Worm (Caenorhabditis elegans) whole organism, L1 larva: ENCODE results near the gene zig-10.

Experiments
- C16A3.4 ChIP-seq: fragments of 150-350 bp; optimal IDR thresholded peaks from 2 replicates; lab custom pipeline; 2014; ENCODE audit warnings: missing biosample characterization, missing genetic modification characterization
- C34B4.2 ChIP-seq: sonication (generic microtip); optimal IDR thresholded peaks from 2 replicates; lab custom pipeline; 2017; ENCODE audit warnings: mild to moderate bottlenecking, missing genetic modification characterization, missing compliant biosample characterization
- F16B12.6 ChIP-seq: fragments of 150-350 bp; optimal IDR thresholded peaks from 2 replicates; lab custom pipeline; 2014; ENCODE audit warnings: missing biosample characterization, missing genetic modification characterization
- Y116A8C.19 ChIP-seq: sonication (generic microtip); optimal IDR thresholded peaks from 2 replicates; lab custom pipeline; 2016; ENCODE audit warnings: missing compliant biosample characterization, missing genetic modification characterization, borderline replicate concordance
- aha-1 ChIP-seq: fragments of 150-350 bp; optimal IDR thresholded peaks from 2 replicates; lab custom pipeline; 2014; ENCODE audit warnings: missing biosample characterization, missing genetic modification characterization
- alr-1 ChIP-seq: fragments of 200-800 bp; sonication (Bioruptor generic); optimal IDR thresholded peaks from 2 replicates; lab custom pipeline; 2018; ENCODE audit warnings: borderline replicate concordance, mild to moderate bottlenecking, missing genetic modification characterization, missing compliant biosample characterization
- aly-2 ChIP-seq: fragments of 150-350 bp; optimal IDR thresholded peaks from 2 replicates; lab custom pipeline; 2014; ENCODE audit warnings: missing biosample characterization, missing genetic modification characterization
- ceh-82 ChIP-seq, 3 experiments: fragments of 150-350 bp in 1 of 3; sonication (generic microtip) in 2 of 3; optimal IDR thresholded peaks; 2 replicates each; lab custom pipeline; 2014 to 2017; ENCODE audit warnings: missing biosample characterization in 3 of 3, missing genetic modification characterization in 3 of 3
- ceh-88 ChIP-seq: fragments of 200-800 bp; sonication (Bioruptor generic); IDR thresholded peaks from 2 replicates; pipeline ENCODE4 v1.3.6; 2022; ENCODE audit warnings: missing genetic modification characterization, missing compliant biosample characterization
- ceh-90 ChIP-seq: sonication (generic microtip); optimal IDR thresholded peaks from 2 replicates; lab custom pipeline; 2016; ENCODE audit warnings: missing genetic modification characterization, missing compliant biosample characterization
- ces-1 ChIP-seq: fragments of 150-350 bp; optimal IDR thresholded peaks from 2 replicates; lab custom pipeline; 2014; ENCODE audit warnings: missing biosample characterization, missing genetic modification reagents, missing genetic modification characterization
- efl-1 ChIP-seq, 4 experiments: fragments of 150-350 bp; optimal IDR thresholded peaks in 3 of 4; peaks in 1 of 4; 1 replicate in 1 of 4; 2 replicates in 3 of 4; lab custom pipeline; 2014; ENCODE audit warnings: missing biosample characterization in 2 of 4, missing genetic modification characterization in 2 of 4, missing genetic modification reagents in 2 of 4
- efl-3 ChIP-seq: fragments of 200-800 bp; sonication (Bioruptor generic); optimal IDR thresholded peaks from 2 replicates; lab custom pipeline; 2018; ENCODE audit warnings: mild to moderate bottlenecking, missing genetic modification characterization, missing compliant biosample characterization
- egl-13 ChIP-seq: sonication (generic microtip); optimal IDR thresholded peaks from 2 replicates; lab custom pipeline; 2016; ENCODE audit warnings: missing genotype, missing genetic modification reagents, missing genetic modification characterization, missing compliant biosample characterization
- egl-27 ChIP-seq, 2 experiments: fragments of 150-350 bp in 1 of 2; sonication (generic microtip); optimal IDR thresholded peaks; 3 replicates each; lab custom pipeline; 2017 to 2018; ENCODE audit warnings: missing biosample characterization in 2 of 2, missing genetic modification characterization in 2 of 2, missing genetic modification reagents in 2 of 2
- elt-2 ChIP-seq: sonication (generic microtip); optimal IDR thresholded peaks from 2 replicates; lab custom pipeline; 2016; ENCODE audit warnings: missing genetic modification characterization, mild to moderate bottlenecking, inconsistent platforms, missing compliant biosample characterization, missing genetic modification reagents
- elt-3 ChIP-seq, 6 experiments: fragments of 150-350 bp in 1 of 6; sonication (generic microtip); optimal IDR thresholded peaks; 2 replicates each; lab custom pipeline; 2017 to 2018; ENCODE audit warnings: missing biosample characterization in 6 of 6, missing genetic modification characterization in 6 of 6, inconsistent platforms in 1 of 6
- fkh-10 ChIP-seq: sonication (generic microtip); optimal IDR thresholded peaks from 2 replicates; lab custom pipeline; 2017; ENCODE audit warnings: missing biosample characterization, missing genetic modification reagents, missing genetic modification characterization
- fkh-8 ChIP-seq: sonication (generic microtip); optimal IDR thresholded peaks from 2 replicates; lab custom pipeline; 2016; ENCODE audit warnings: mild to moderate bottlenecking, missing genetic modification characterization, missing compliant biosample characterization
- fos-1 ChIP-seq: fragments of 150-350 bp; optimal IDR thresholded peaks from 2 replicates; lab custom pipeline; 2014; ENCODE audit warnings: missing biosample characterization, missing genetic modification characterization
- grh-1 ChIP-seq: fragments of 200-800 bp; sonication (Bioruptor generic); IDR thresholded peaks from 2 replicates; pipeline ENCODE4 v1.3.6; 2022; ENCODE audit warnings: missing genetic modification reagents, missing genetic modification characterization, missing compliant biosample characterization
- hpl-2 ChIP-seq: fragments of 150-350 bp; optimal IDR thresholded peaks from 2 replicates; lab custom pipeline; 2014; ENCODE audit warnings: missing biosample characterization, missing genetic modification reagents, missing genetic modification characterization
- irx-1 ChIP-seq: sonication (generic microtip); optimal IDR thresholded peaks from 2 replicates; lab custom pipeline; 2016; ENCODE audit warnings: missing genetic modification characterization, missing compliant biosample characterization
- isw-1 ChIP-seq: fragments of 200-800 bp; sonication (Bioruptor generic); IDR thresholded peaks from 2 replicates; pipeline ENCODE4 v1.3.6; 2022; ENCODE audit warnings: missing genetic modification characterization, missing compliant biosample characterization
- lin-15B ChIP-seq: fragments of 150-350 bp; sonication (generic microtip); optimal IDR thresholded peaks from 3 replicates; lab custom pipeline; 2014; ENCODE audit warnings: missing biosample characterization, missing genetic modification characterization
- lin-35 ChIP-seq, 2 experiments: fragments of 150-350 bp; optimal IDR thresholded peaks; 2 replicates each; lab custom pipeline; 2014; ENCODE audit warnings: missing biosample characterization in 2 of 2, missing genetic modification characterization in 2 of 2, missing genetic modification reagents in 2 of 2
- lir-3 ChIP-seq: sonication (generic microtip); optimal IDR thresholded peaks from 2 replicates; lab custom pipeline; 2016; ENCODE audit warnings: mild to moderate bottlenecking, missing genetic modification characterization, moderate library complexity, missing compliant biosample characterization; ENCODE audit not compliant: poor library complexity
- mab-9 ChIP-seq: fragments of 200-800 bp; sonication (Bioruptor generic); IDR thresholded peaks from 2 replicates; pipeline ENCODE4 v1.3.6; 2022; ENCODE audit warnings: missing genetic modification reagents, missing genetic modification characterization, missing compliant biosample characterization
- mdl-1 ChIP-seq, 2 experiments: fragments of 150-350 bp; optimal IDR thresholded peaks; 2 replicates each; lab custom pipeline; 2014 to 2017; ENCODE audit warnings: missing biosample characterization in 2 of 2, missing genetic modification characterization in 2 of 2, inconsistent platforms in 1 of 2
- mef-2 ChIP-seq: fragments of 150-350 bp; optimal IDR thresholded peaks from 2 replicates; lab custom pipeline; 2014; ENCODE audit warnings: missing biosample characterization, missing genetic modification characterization
- nhr-11 ChIP-seq: fragments of 150-350 bp; optimal IDR thresholded peaks from 2 replicates; lab custom pipeline; 2014; ENCODE audit warnings: missing biosample characterization, missing genetic modification characterization
- nhr-12 ChIP-seq: sonication (generic microtip); optimal IDR thresholded peaks from 2 replicates; lab custom pipeline; 2017; ENCODE audit warnings: missing biosample characterization, missing genetic modification characterization
- nhr-19 ChIP-seq: fragments of 200-800 bp; sonication (Bioruptor generic); conservative IDR thresholded peaks from 2 replicates; pipeline ENCODE4 v1.3.6; 2022; ENCODE audit warnings: missing genetic modification characterization, missing compliant biosample characterization
- nhr-28 ChIP-seq: fragments of 150-350 bp; optimal IDR thresholded peaks from 2 replicates; lab custom pipeline; 2014; ENCODE audit warnings: missing biosample characterization, missing genetic modification characterization
- nhr-71 ChIP-seq: sonication (generic microtip); optimal IDR thresholded peaks from 2 replicates; lab custom pipeline; 2016; ENCODE audit warnings: mild to moderate bottlenecking, missing genetic modification characterization, moderate library complexity, missing compliant biosample characterization
- nhr-76 ChIP-seq: sonication (generic microtip); optimal IDR thresholded peaks from 2 replicates; lab custom pipeline; 2017; ENCODE audit warnings: missing biosample characterization, missing genetic modification characterization
- nhr-84 ChIP-seq: sonication (generic microtip); optimal IDR thresholded peaks from 2 replicates; lab custom pipeline; 2017; ENCODE audit warnings: missing biosample characterization, missing genetic modification characterization
- nhr-85 ChIP-seq: sonication (generic microtip); peaks from one replicate; lab custom pipeline; 2016; ENCODE audit warnings: missing genetic modification characterization, inconsistent platforms, missing compliant biosample characterization
- nhr-90 ChIP-seq: sonication (generic microtip); optimal IDR thresholded peaks from 2 replicates; lab custom pipeline; 2016; ENCODE audit warnings: mild to moderate bottlenecking, missing genetic modification characterization, missing compliant biosample characterization; ENCODE audit not compliant: poor library complexity
- pqm-1 ChIP-seq: sonication (generic microtip); optimal IDR thresholded peaks from 3 replicates; lab custom pipeline; 2017; ENCODE audit warnings: missing biosample characterization, missing genetic modification characterization
- skn-1 ChIP-seq: fragments of 150-350 bp; optimal IDR thresholded peaks from 2 replicates; lab custom pipeline; 2014; ENCODE audit warnings: missing biosample characterization, missing genetic modification characterization
- snpc-4 ChIP-seq: fragments of 150-350 bp; optimal IDR thresholded peaks from 2 replicates; lab custom pipeline; 2014; ENCODE audit warnings: missing biosample characterization, missing genetic modification characterization
- snu-23 ChIP-seq: sonication (generic microtip); optimal IDR thresholded peaks from 2 replicates; lab custom pipeline; 2016; ENCODE audit warnings: missing genetic modification characterization, missing compliant biosample characterization
- sptf-1 ChIP-seq: fragments of 150-350 bp; optimal IDR thresholded peaks from 2 replicates; lab custom pipeline; 2014; ENCODE audit warnings: missing biosample characterization, missing genetic modification characterization
- swsn-7 ChIP-seq: sonication (generic microtip); optimal IDR thresholded peaks from 2 replicates; lab custom pipeline; 2016; ENCODE audit warnings: missing genetic modification characterization, missing compliant biosample characterization
- tbx-2 ChIP-seq: sonication (generic microtip); optimal IDR thresholded peaks from 2 replicates; lab custom pipeline; 2016; ENCODE audit warnings: missing genetic modification characterization, missing compliant biosample characterization
- tlp-1 ChIP-seq: fragments of 150-350 bp; optimal IDR thresholded peaks from 2 replicates; lab custom pipeline; 2014; ENCODE audit warnings: missing biosample characterization, missing genetic modification characterization
- unc-62 ChIP-seq: fragments of 150-350 bp; optimal IDR thresholded peaks from 2 replicates; lab custom pipeline; 2014; ENCODE audit warnings: missing biosample characterization, missing genetic modification reagents, missing genetic modification characterization
- unc-86 ChIP-seq: sonication (generic microtip); optimal IDR thresholded peaks from 2 replicates; lab custom pipeline; 2016; ENCODE audit warnings: missing genetic modification characterization, missing compliant biosample characterization
- zag-1 ChIP-seq: fragments of 150-350 bp; optimal IDR thresholded peaks from 2 replicates; lab custom pipeline; 2014; ENCODE audit warnings: missing biosample characterization, missing genetic modification characterization
- zip-4 ChIP-seq: fragments of 200-800 bp; sonication (Bioruptor generic); optimal IDR thresholded peaks from 2 replicates; lab custom pipeline; 2018; ENCODE audit warnings: mild to moderate bottlenecking, missing genetic modification characterization, moderate library complexity, missing compliant biosample characterization
- ztf-4 ChIP-seq: fragments of 150-350 bp; optimal IDR thresholded peaks from 2 replicates; lab custom pipeline; 2014; ENCODE audit warnings: missing biosample characterization, missing genetic modification characterization

Gene zig-10

DNA sequence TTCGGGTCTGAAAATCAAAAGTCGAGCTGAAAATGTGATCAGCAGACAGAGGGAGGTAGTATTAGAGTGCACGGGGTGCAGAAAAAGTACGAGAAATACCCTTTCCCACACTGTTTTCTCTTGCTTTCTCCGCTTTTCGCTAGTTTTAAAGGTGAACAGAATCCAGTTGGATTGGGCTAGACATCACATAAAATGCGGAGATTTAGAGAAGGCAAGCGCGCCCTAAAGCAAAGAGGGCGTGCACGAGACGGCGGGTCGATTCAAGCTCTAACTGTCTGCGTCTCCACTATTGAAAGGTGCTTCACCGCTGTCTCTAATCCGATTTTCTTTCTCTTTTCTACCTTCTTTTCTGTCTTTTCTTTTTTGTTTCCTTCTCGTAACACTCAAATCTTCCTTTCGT lies 28.4 kb upstream of the zig-10 start (continued):
- TF ChIP-seq aly-2 (tag; lab: Kevin White, UChicago) (peak; percentile 12), unc-86 (tag; lab: Kevin White, UChicago) (peak; percentile 80), snu-23 (GFP tag; lab: Kevin White, UChicago) (peak; percentile 94), hpl-2 (peak; percentile 20), unc-62 (GFP tag; lab: Kevin White, UChicago) (no peak), zag-1 (tag; lab: Kevin White, UChicago) (no peak), sptf-1 (tag; lab: Kevin White, UChicago) (no peak), elt-3 (tag; optimal IDR thresholded peaks at IDR 0.05; lab: Kevin White, UChicago) (peak in 2 of 6 experiments; percentile 57 to 81), nhr-76 (no peak), F16B12.6 (tag; lab: Kevin White, UChicago) (peak; percentile 47), alr-1 (no peak), egl-13 (peak; percentile 62), nhr-12 (tag; lab: Kevin White, UChicago) (no peak), aha-1 (no peak), ceh-82 (tag; optimal IDR thresholded peaks at IDR 0.05; lab: Kevin White, UChicago) (peak; percentile 70 to 94 (median 77)), zip-4 (GFP tag; lab: Kevin White, UChicago) (no peak), Y116A8C.19 (tag; lab: Kevin White, UChicago) (no peak), mef-2 (tag; lab: Kevin White, UChicago) (no peak), tbx-2 (tag; lab: Kevin White, UChicago) (peak; percentile 87), lin-15B (tag; lab: Kevin White, UChicago) (peak; percentile 86), egl-27 (tag; optimal IDR thresholded peaks at IDR 0.05; lab: Kevin White, UChicago) (peak in 1 of 2 experiments; percentile 6), lir-3 (tag; lab: Kevin White, UChicago) (peak; percentile 47), nhr-19 (GFP tag; lab: Robert Waterston, UW) (peak; percentile 84), fkh-8 (tag; lab: Kevin White, UChicago) (peak; percentile 88), efl-3 (no peak), tlp-1 (no peak), nhr-85 (peak; percentile 92), C16A3.4 (tag; lab: Kevin White, UChicago) (peak; percentile 81), fkh-10 (peak; percentile 66), mdl-1 (tag; optimal IDR thresholded peaks at IDR 0.05; lab: Kevin White, UChicago) (peak; percentile 45 to 97), ces-1 (GFP tag; lab: Kevin White, UChicago) (no peak), nhr-84 (tag; lab: Kevin White, UChicago) (no peak), nhr-71 (tag; lab: Kevin White, UChicago) (peak; percentile 92), C34B4.2 (tag; lab: Kevin White, UChicago) (no peak), fos-1 (tag; lab: Kevin White, UChicago) (no peak), mab-9 (GFP tag; lab: Robert Waterston, UW) (0 out of 2 replicates have a peak, but pooled peaks have one; percentile 34), isw-1 (GFP tag; lab: Robert Waterston, UW) (peak; percentile 85), ztf-4 (tag; lab: Kevin White, UChicago) (peak; percentile 72), nhr-28 (tag; lab: Kevin White, UChicago) (no peak), snpc-4 (tag; lab: Kevin White, UChicago) (peak; percentile 50), elt-2 (tag; lab: Kevin White, UChicago) (peak; percentile 56), nhr-11 (tag; lab: Kevin White, UChicago) (no peak), pqm-1 (tag; lab: Kevin White, UChicago) (no peak), swsn-7 (tag; lab: Kevin White, UChicago) (peak; percentile 87), skn-1 (tag; lab: Kevin White, UChicago) (peak; percentile 85), grh-1 (peak; percentile 45; the same call in 1 of the 2 replicates), irx-1 (tag; lab: Kevin White, UChicago) (peak; percentile 65), ceh-88 (GFP tag; lab: Robert Waterston, UW) (0 out of 2 replicates have a peak, but pooled peaks have one; percentile 16), lin-35 (GFP tag; optimal IDR thresholded peaks at IDR 0.05; lab: Kevin White, UChicago) (peak; percentile 85 to 87), nhr-90 (tag; lab: Kevin White, UChicago) (peak; percentile 79), ceh-90 (tag; lab: Kevin White, UChicago) (no peak), efl-1 (optimal IDR thresholded peaks at IDR 0.05; lab: Kevin White, UChicago) (peak; percentile 84 to 90), efl-1 (GFP tag; optimal IDR thresholded peaks at IDR 0.05 in 1 of 2; lab: Kevin White, UChicago) (peak; percentile 71 to 97)
- TF ChIP-seq, all 84 proteins: peak for 50
